Worm (Caenorhabditis elegans) whole organism, L1 larva: ENCODE measurements around the gene F14H8.8.

Experiments
- ceh-8 ChIP-seq: fragments of 200-800 bp; sonication (Bioruptor generic); optimal IDR thresholded peaks from 2 replicates; lab custom pipeline; 2018; ENCODE audit warnings: mild to moderate bottlenecking, missing genetic modification characterization, moderate library complexity, missing compliant biosample characterization
- ceh-82 ChIP-seq, 3 experiments: fragments of 150-350 bp in 1 of 3; sonication (generic microtip) in 2 of 3; optimal IDR thresholded peaks; 2 replicates each; lab custom pipeline; 2014 to 2017; ENCODE audit warnings: missing biosample characterization in 3 of 3, missing genetic modification characterization in 3 of 3
- dsc-1 ChIP-seq: sonication (generic microtip); optimal IDR thresholded peaks from 2 replicates; lab custom pipeline; 2016; ENCODE audit warnings: mild to moderate bottlenecking, missing genetic modification characterization, missing compliant biosample characterization
- egl-27 ChIP-seq, 2 experiments: fragments of 150-350 bp in 1 of 2; sonication (generic microtip); optimal IDR thresholded peaks; 3 replicates each; lab custom pipeline; 2017 to 2018; ENCODE audit warnings: missing biosample characterization in 2 of 2, missing genetic modification characterization in 2 of 2, missing genetic modification reagents in 2 of 2
- fos-1 ChIP-seq: fragments of 150-350 bp; optimal IDR thresholded peaks from 2 replicates; lab custom pipeline; 2014; ENCODE audit warnings: missing biosample characterization, missing genetic modification characterization
- jun-1 ChIP-seq: fragments of 150-350 bp; optimal IDR thresholded peaks from 2 replicates; lab custom pipeline; 2014; ENCODE audit warnings: missing biosample characterization, missing genetic modification reagents, missing genetic modification characterization
- lin-13 ChIP-seq: fragments of 150-350 bp; optimal IDR thresholded peaks from 2 replicates; lab custom pipeline; 2014; ENCODE audit warnings: missing biosample characterization, missing genetic modification reagents, missing genetic modification characterization
- mep-1 ChIP-seq: fragments of 150-350 bp; optimal IDR thresholded peaks from 2 replicates; lab custom pipeline; 2014; ENCODE audit warnings: missing biosample characterization, missing genetic modification characterization
- nhr-12 ChIP-seq: sonication (generic microtip); optimal IDR thresholded peaks from 2 replicates; lab custom pipeline; 2017; ENCODE audit warnings: missing biosample characterization, missing genetic modification characterization
- nhr-237 ChIP-seq: fragments of 150-350 bp; optimal IDR thresholded peaks from 2 replicates; lab custom pipeline; 2014; ENCODE audit warnings: missing biosample characterization, missing genetic modification characterization
- nhr-28 ChIP-seq: fragments of 150-350 bp; optimal IDR thresholded peaks from 2 replicates; lab custom pipeline; 2014; ENCODE audit warnings: missing biosample characterization, missing genetic modification characterization
- skn-1 ChIP-seq: fragments of 150-350 bp; optimal IDR thresholded peaks from 2 replicates; lab custom pipeline; 2014; ENCODE audit warnings: missing biosample characterization, missing genetic modification characterization
- unc-62 ChIP-seq: fragments of 150-350 bp; optimal IDR thresholded peaks from 2 replicates; lab custom pipeline; 2014; ENCODE audit warnings: missing biosample characterization, missing genetic modification reagents, missing genetic modification characterization

DNA sequence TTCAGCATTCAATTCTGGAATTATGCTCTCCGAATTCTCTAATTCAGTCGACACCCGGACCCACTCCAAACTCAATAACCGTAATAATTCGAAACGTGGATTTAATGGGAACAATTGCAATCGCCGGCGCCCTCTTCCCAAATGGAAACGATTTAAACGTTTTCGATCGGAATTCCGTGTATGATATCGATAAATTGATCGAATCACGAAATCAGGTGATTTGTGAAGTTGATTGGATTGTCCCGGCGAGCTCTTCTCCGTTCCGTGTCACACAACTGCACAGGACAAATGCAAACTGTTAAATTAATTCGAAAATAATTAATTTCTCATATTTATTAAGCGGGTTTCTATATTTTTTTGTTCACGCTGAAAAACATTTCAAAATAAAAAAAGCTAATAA, 26.6 kb downstream of the F14H8.8 start, which contains the start of gene C25D7.16:
- TF ChIP-seq nhr-237 (no peak), mep-1 (tag; lab: Kevin White, UChicago) (no peak), egl-27 (tag; optimal IDR thresholded peaks at IDR 0.05; lab: Kevin White, UChicago) (no peak), nhr-28 (tag; lab: Kevin White, UChicago) (no peak), skn-1 (tag; lab: Kevin White, UChicago) (no peak), dsc-1 (tag; lab: Kevin White, UChicago) (no peak), nhr-12 (tag; lab: Kevin White, UChicago) (no peak), jun-1 (tag; lab: Kevin White, UChicago) (no peak), lin-13 (GFP tag; lab: Kevin White, UChicago) (no peak), unc-62 (GFP tag; lab: Kevin White, UChicago) (no peak), fos-1 (tag; lab: Kevin White, UChicago) (no peak), ceh-8 (GFP tag; lab: Kevin White, UChicago) (no peak), ceh-82 (tag; optimal IDR thresholded peaks at IDR 0.05; lab: Kevin White, UChicago) (no peak)
